Fruit fly (Drosophila melanogaster) whole organism, prepupa: Measurements from ENCODE around the gene CG16717.
A peak's percentile ranks its signal among the peaks of the same experiment; 100 is the strongest.

ENCODE experiments used
- Blimp-1 ChIP-seq: fragments of 200-800 bp; sonication (Bioruptor generic); optimal IDR thresholded peaks from 3 replicates; lab custom pipeline; 2017; ENCODE audit warnings: missing biosample characterization, missing genetic modification characterization, mild to moderate bottlenecking, moderate library complexity, missing genetic modification reagents
- CG11294 ChIP-seq: fragments of 200-800 bp; sonication (Bioruptor generic); IDR thresholded peaks from 2 replicates; pipeline ENCODE4 v1.3.6; 2022; ENCODE audit warnings: missing biosample characterization, missing genetic modification characterization
- CG11762 ChIP-seq: fragments of 200-800 bp; sonication (Bioruptor generic); optimal IDR thresholded peaks from 3 replicates; lab custom pipeline; 2016; ENCODE audit warnings: missing biosample characterization, missing genetic modification characterization; ENCODE audit not compliant: insufficient read depth
- CG11902 ChIP-seq: fragments of 200-800 bp; sonication (Bioruptor generic); optimal IDR thresholded peaks from 3 replicates; lab custom pipeline; 2016; ENCODE audit warnings: missing biosample characterization, missing genetic modification characterization
- CG15336 ChIP-seq: fragments of 200-800 bp; sonication (Bioruptor generic); IDR thresholded peaks from 2 replicates; pipeline ENCODE4 v1.3.6; 2022; ENCODE audit warnings: missing biosample characterization, missing genetic modification characterization
- CG3032 ChIP-seq: fragments of 200-800 bp; optimal IDR thresholded peaks from 2 replicates; lab custom pipeline; 2019; ENCODE audit warnings: missing biosample characterization, mild to moderate bottlenecking, missing genetic modification characterization, moderate library complexity
- CG31627 ChIP-seq: fragments of 200-800 bp; sonication (Bioruptor generic); optimal IDR thresholded peaks from 3 replicates; lab custom pipeline; 2016; ENCODE audit warnings: missing biosample characterization, missing genetic modification characterization
- CG32006 ChIP-seq: fragments of 200-800 bp; sonication (Bioruptor generic); optimal IDR thresholded peaks from 3 replicates; lab custom pipeline; 2017; ENCODE audit warnings: missing biosample characterization, mild to moderate bottlenecking, missing genetic modification characterization
- CG4318 ChIP-seq: fragments of 200-800 bp; sonication (Bioruptor generic); optimal IDR thresholded peaks from 3 replicates; lab custom pipeline; 2017; ENCODE audit warnings: missing biosample characterization, mild to moderate bottlenecking, missing genetic modification characterization
- CG6163 ChIP-seq: fragments of 200-800 bp; sonication (Bioruptor generic); IDR thresholded peaks from 3 replicates; pipeline ENCODE4 v1.3.6; 2022; ENCODE audit warnings: missing biosample characterization, missing genetic modification characterization
- CG6276 ChIP-seq: fragments of 200-800 bp; sonication (Bioruptor generic); optimal IDR thresholded peaks from 2 replicates; lab custom pipeline; 2017; ENCODE audit warnings: missing biosample characterization, mild to moderate bottlenecking, missing genetic modification characterization
- CG6808 ChIP-seq: fragments of 200-800 bp; sonication (Bioruptor generic); optimal IDR thresholded peaks from 3 replicates; lab custom pipeline; 2017; ENCODE audit warnings: missing biosample characterization, missing genetic modification characterization, mild to moderate bottlenecking, moderate library complexity, missing genetic modification reagents
- CG6854 ChIP-seq: fragments of 200-800 bp; sonication (Bioruptor generic); optimal IDR thresholded peaks from 2 replicates; lab custom pipeline; 2017; ENCODE audit warnings: missing biosample characterization, mild to moderate bottlenecking, missing genetic modification characterization
- CG7368 ChIP-seq: fragments of 200-800 bp; sonication (Bioruptor generic); optimal IDR thresholded peaks from 3 replicates; lab custom pipeline; 2016; ENCODE audit warnings: missing biosample characterization, missing genetic modification characterization
- CG8119 ChIP-seq: fragments of 200-800 bp; sonication (Bioruptor generic); IDR thresholded peaks from 3 replicates; pipeline ENCODE4 v1.3.6; 2022; ENCODE audit warnings: missing biosample characterization, missing genetic modification characterization
- CG8319 ChIP-seq: fragments of 200-800 bp; sonication (Bioruptor generic); optimal IDR thresholded peaks from 3 replicates; lab custom pipeline; 2016; ENCODE audit warnings: missing biosample characterization, missing genetic modification characterization
- CG9139 ChIP-seq: fragments of 200-800 bp; sonication (Bioruptor generic); optimal IDR thresholded peaks from 3 replicates; lab custom pipeline; 2017; ENCODE audit warnings: missing biosample characterization, mild to moderate bottlenecking, missing genetic modification characterization
- Eip75B ChIP-seq: fragments of 200-800 bp; sonication (Bioruptor generic); optimal IDR thresholded peaks from 3 replicates; lab custom pipeline; 2016; ENCODE audit warnings: missing biosample characterization, missing genetic modification characterization
- Eip78C ChIP-seq: fragments of 200-800 bp; sonication (Bioruptor generic); peaks from one replicate; lab custom pipeline; 2016; ENCODE audit warnings: missing biosample characterization, missing genetic modification characterization
- Eip93F ChIP-seq: fragments of 200-800 bp; sonication (Bioruptor generic); optimal IDR thresholded peaks from 2 replicates; lab custom pipeline; 2016; ENCODE audit warnings: missing biosample characterization, mild to moderate bottlenecking, missing genetic modification characterization
- Ets21C ChIP-seq: fragments of 200-800 bp; sonication (Bioruptor generic); optimal IDR thresholded peaks from 3 replicates; lab custom pipeline; 2016; ENCODE audit warnings: missing biosample characterization, missing genetic modification characterization
- Ets96B ChIP-seq: fragments of 200-800 bp; optimal IDR thresholded peaks from 2 replicates; lab custom pipeline; 2019; ENCODE audit warnings: missing biosample characterization, mild to moderate bottlenecking, missing genetic modification characterization, moderate library complexity
- Gug ChIP-seq: fragments of 200-800 bp; sonication (Bioruptor generic); IDR thresholded peaks from 2 replicates; pipeline ENCODE4 v1.3.6; 2022; ENCODE audit warnings: missing biosample characterization, missing genetic modification characterization
- Hr38 ChIP-seq: sonication (Bioruptor generic); optimal IDR thresholded peaks from 2 replicates; lab custom pipeline; 2016; ENCODE audit warnings: missing biosample characterization, missing genetic modification characterization
- Hr39 ChIP-seq: fragments of 200-800 bp; sonication (Bioruptor generic); optimal IDR thresholded peaks from 2 replicates; lab custom pipeline; 2016; ENCODE audit warnings: missing biosample characterization, missing genetic modification characterization
- Hr4 ChIP-seq: fragments of 200-800 bp; sonication (Bioruptor generic); optimal IDR thresholded peaks from 3 replicates; lab custom pipeline; 2016; ENCODE audit warnings: missing biosample characterization, missing genetic modification characterization
- Lpt ChIP-seq: fragments of 200-800 bp; sonication (Bioruptor generic); optimal IDR thresholded peaks from 3 replicates; lab custom pipeline; 2016; ENCODE audit warnings: missing biosample characterization, missing genetic modification characterization
- Met ChIP-seq: fragments of 200-800 bp; sonication (Bioruptor generic); optimal IDR thresholded peaks from 3 replicates; lab custom pipeline; 2016; ENCODE audit warnings: missing biosample characterization, missing genetic modification characterization
- Smox ChIP-seq: fragments of 200-800 bp; sonication (Bioruptor generic); optimal IDR thresholded peaks from 3 replicates; lab custom pipeline; 2016; ENCODE audit warnings: missing biosample characterization, missing genetic modification characterization
- Sox102F ChIP-seq: fragments of 200-800 bp; sonication (Bioruptor generic); optimal IDR thresholded peaks from 2 replicates; lab custom pipeline; 2016; ENCODE audit warnings: missing biosample characterization, mild to moderate bottlenecking, missing genetic modification characterization
- Sox14 ChIP-seq: fragments of 200-800 bp; sonication (Bioruptor generic); optimal IDR thresholded peaks from 3 replicates; lab custom pipeline; 2016; ENCODE audit warnings: missing biosample characterization, missing genetic modification characterization
- Sox15 ChIP-seq: fragments of 200-800 bp; sonication (Bioruptor generic); optimal IDR thresholded peaks from 3 replicates; lab custom pipeline; 2016; ENCODE audit warnings: missing biosample characterization, missing genetic modification characterization
- acj6 ChIP-seq: fragments of 200-800 bp; sonication (Bioruptor generic); optimal IDR thresholded peaks from 3 replicates; lab custom pipeline; 2016; ENCODE audit warnings: missing biosample characterization, missing genetic modification characterization
- dac ChIP-seq: fragments of 200-800 bp; sonication (Bioruptor generic); optimal IDR thresholded peaks from 2 replicates; lab custom pipeline; 2017; ENCODE audit warnings: missing biosample characterization, mild to moderate bottlenecking, missing genetic modification characterization
- eg ChIP-seq: fragments of 200-800 bp; sonication (Bioruptor generic); IDR thresholded peaks from 3 replicates; pipeline ENCODE4 v1.3.6; 2022; ENCODE audit warnings: missing biosample characterization, missing genetic modification characterization
- fd85E ChIP-seq: fragments of 200-800 bp; sonication (Bioruptor generic); optimal IDR thresholded peaks from 3 replicates; lab custom pipeline; 2016; ENCODE audit warnings: missing biosample characterization, missing genetic modification characterization
- pdm3 ChIP-seq: fragments of 200-800 bp; sonication (Bioruptor generic); optimal IDR thresholded peaks from 3 replicates; lab custom pipeline; 2016; ENCODE audit warnings: missing biosample characterization, missing genetic modification characterization
- salr ChIP-seq, 2 experiments: fragments of 200-800 bp; sonication (Bioruptor generic); optimal IDR thresholded peaks; 3 replicates each; lab custom pipeline; 2016 to 2018; ENCODE audit warnings: missing biosample characterization in 2 of 2, missing genetic modification characterization in 2 of 2, mild to moderate bottlenecking in 1 of 2
- spab ChIP-seq: fragments of 200-800 bp; sonication (Bioruptor generic); optimal IDR thresholded peaks from 2 replicates; lab custom pipeline; 2017; ENCODE audit warnings: missing biosample characterization, mild to moderate bottlenecking, missing genetic modification characterization, missing genetic modification reagents
- ss ChIP-seq, 2 experiments: fragments of 200-800 bp; sonication (Bioruptor generic); optimal IDR thresholded peaks; 2 replicates in 1 of 2; 3 replicates in 1 of 2; lab custom pipeline; 2017 to 2018; ENCODE audit warnings: mild to moderate bottlenecking in 2 of 2, missing biosample characterization in 2 of 2, missing genetic modification characterization in 2 of 2, moderate library complexity in 1 of 2
- svp ChIP-seq: fragments of 200-800 bp; sonication (Bioruptor generic); peaks from one replicate; lab custom pipeline; 2016; ENCODE audit warnings: missing biosample characterization, missing genetic modification characterization
- vri ChIP-seq: fragments of 200-800 bp; sonication (Bioruptor generic); optimal IDR thresholded peaks from 3 replicates; lab custom pipeline; 2016; ENCODE audit warnings: missing biosample characterization, mild to moderate bottlenecking, missing genetic modification characterization

CG16717 gene

DNA sequence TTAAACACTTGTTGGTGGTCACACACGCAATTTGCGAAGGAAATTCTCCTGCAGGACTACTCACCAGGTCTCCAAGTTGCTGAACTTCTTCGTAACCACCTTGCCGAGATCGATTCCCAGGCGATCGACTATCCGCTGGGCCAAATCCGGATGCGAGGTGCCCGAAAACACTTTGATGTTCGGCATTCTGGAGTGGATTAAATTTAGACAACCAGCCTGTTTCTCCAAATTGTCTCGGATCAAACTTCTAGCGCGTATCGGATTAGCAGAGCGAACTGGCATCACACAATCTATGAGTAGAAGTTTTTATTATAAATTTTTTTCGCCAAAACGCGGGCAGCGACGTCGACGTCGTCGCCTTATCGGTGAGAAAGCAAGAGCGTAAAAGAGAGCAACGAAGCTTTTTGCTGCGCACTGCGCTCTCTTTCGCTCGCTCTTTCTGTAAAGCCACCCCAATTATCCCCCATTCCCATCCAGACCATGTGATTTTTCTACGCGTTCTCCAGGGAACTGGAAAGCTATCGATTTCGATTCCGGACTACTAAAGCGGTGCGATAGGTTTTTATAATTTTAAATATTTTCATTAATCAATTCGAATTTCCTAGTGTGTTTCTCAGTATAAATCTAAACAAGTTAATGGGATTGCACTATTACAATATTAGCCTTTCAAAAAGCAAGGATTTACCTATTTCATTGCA, 15.3 kb downstream of the CG16717 start:
- no peak for TF ChIP-seq CG11762 (GFP tag; lab: Kevin White, UChicago)
- TF ChIP-seq acj6 (GFP tag; lab: Kevin White, UChicago) = no peak
- peak; percentile 65 for TF ChIP-seq svp (GFP tag; lab: Kevin White, UChicago)
- no peak for TF ChIP-seq CG9139 (GFP tag; lab: Kevin White, UChicago)
- TF ChIP-seq salr (GFP tag; optimal IDR thresholded peaks at IDR 0.05; lab: Kevin White, UChicago) = no peak
- no peak for TF ChIP-seq Ets96B (tag; lab: Kevin White, UChicago)
- peak; percentile 42; the same call in 1 of the 2 replicates for TF ChIP-seq CG15336
- no peak for TF ChIP-seq CG11902 (GFP tag; lab: Kevin White, UChicago)
- TF ChIP-seq CG6163 (GFP tag; lab: Robert Waterston, UW) = 0 out of 3 replicates have a peak, but pooled peaks have one; percentile 45
- peak; percentile 0 for TF ChIP-seq Eip78C
- TF ChIP-seq CG4318 (GFP tag; lab: Kevin White, UChicago) = no peak
- TF ChIP-seq CG6854 = peak; percentile 32
- TF ChIP-seq CG31627 = no peak
- TF ChIP-seq Hr4 (GFP tag; lab: Kevin White, UChicago) = no peak
- TF ChIP-seq Blimp-1 (GFP tag; lab: Kevin White, UChicago) = no peak
- TF ChIP-seq, all 60 proteins: peak for 5

DNA sequence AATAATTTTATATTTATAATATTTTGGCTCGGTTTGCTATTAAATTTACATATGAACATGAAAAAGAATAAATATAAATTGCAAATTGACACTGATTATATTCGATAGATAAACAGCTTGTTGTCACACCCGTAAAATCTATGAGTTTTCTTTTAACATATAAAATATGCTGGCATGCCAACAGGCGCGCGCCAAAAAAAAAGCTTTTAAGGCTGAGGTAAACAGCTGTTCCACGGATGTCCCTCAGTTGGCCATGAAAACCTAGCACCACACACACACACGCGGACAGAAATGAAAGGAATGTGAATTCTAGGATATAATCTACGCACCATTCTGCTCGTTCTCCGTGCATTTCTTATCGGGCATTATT, 15.9 kb downstream of the CG16717 start:
- no peak for TF ChIP-seq CG6276
- TF ChIP-seq Lpt (GFP tag; lab: Kevin White, UChicago) = no peak
- no peak for TF ChIP-seq Gug (GFP tag; lab: Robert Waterston, UW)
- TF ChIP-seq CG32006 = no peak
- no peak for TF ChIP-seq Hr39 (GFP tag; lab: Kevin White, UChicago)
- TF ChIP-seq dac (GFP tag; lab: Kevin White, UChicago) = no peak

dm6 chr3L:9695242-9695641, 16.2 kb downstream of the CG16717 start:
- TF ChIP-seq Eip93F (GFP tag; lab: Kevin White, UChicago) = no peak
- TF ChIP-seq CG8319 (GFP tag; lab: Kevin White, UChicago) = no peak
- TF ChIP-seq eg (GFP tag; lab: Robert Waterston, UW) = peak; percentile 7; the same call in 1 of the 3 replicates
- no peak for TF ChIP-seq acj6 (GFP tag; lab: Kevin White, UChicago)
- peak; percentile 21 for TF ChIP-seq CG6854
- TF ChIP-seq pdm3 (GFP tag; lab: Kevin White, UChicago) = no peak
- no peak for TF ChIP-seq CG11294 (GFP tag; lab: Robert Waterston, UW)
- TF ChIP-seq CG6808 (GFP tag; lab: Kevin White, UChicago) = peak; percentile 29
- no peak for TF ChIP-seq CG11902 (GFP tag; lab: Kevin White, UChicago)
- TF ChIP-seq Hr4 (GFP tag; lab: Kevin White, UChicago) = no peak
- TF ChIP-seq Eip78C = no peak
- no peak for TF ChIP-seq Sox102F (GFP tag; lab: Kevin White, UChicago)
- TF ChIP-seq salr (GFP tag; optimal IDR thresholded peaks at IDR 0.05; lab: Kevin White, UChicago) = no peak
- TF ChIP-seq CG4318 (GFP tag; lab: Kevin White, UChicago) = no peak
- TF ChIP-seq svp (GFP tag; lab: Kevin White, UChicago) = no peak
- no peak for TF ChIP-seq Hr38 (GFP tag; lab: Kevin White, UChicago)

dm6 chr3L:9695647-9696046, 16.6 kb downstream of the CG16717 start:
- TF ChIP-seq Gug (GFP tag; lab: Robert Waterston, UW) (0 out of 2 replicates have a peak, but pooled peaks have one; percentile 23), CG6163 (GFP tag; lab: Robert Waterston, UW) (0 out of 3 replicates have a peak, but pooled peaks have one; percentile 32), Eip75B (peak; percentile 21), Smox (GFP tag; lab: Kevin White, UChicago) (peak; percentile 18), CG4318 (GFP tag; lab: Kevin White, UChicago) (peak; percentile 30), Eip78C (peak; percentile 77), CG6854 (no peak), eg (GFP tag; lab: Robert Waterston, UW) (peak; percentile 28; the same call in 1 of the 3 replicates), CG31627 (no peak), svp (GFP tag; lab: Kevin White, UChicago) (peak; percentile 75), CG8119 (GFP tag; lab: Robert Waterston, UW) (peak; percentile 45; the same call in 1 of the 3 replicates), Sox14 (GFP tag; lab: Kevin White, UChicago) (peak; percentile 16), Blimp-1 (GFP tag; lab: Kevin White, UChicago) (no peak), Hr4 (GFP tag; lab: Kevin White, UChicago) (peak; percentile 71), Met (GFP tag; lab: Kevin White, UChicago) (peak; percentile 54), CG7368 (GFP tag; lab: Kevin White, UChicago) (no peak), Sox15 (GFP tag; lab: Kevin White, UChicago) (no peak), fd85E (GFP tag; lab: Kevin White, UChicago) (no peak), CG8319 (GFP tag; lab: Kevin White, UChicago) (peak; percentile 18), CG6276 (peak; percentile 22), ss (GFP tag; optimal IDR thresholded peaks at IDR 0.05; lab: Kevin White, UChicago) (no peak), vri (GFP tag; lab: Kevin White, UChicago) (no peak), CG3032 (tag; lab: Kevin White, UChicago) (peak; percentile 41), Ets21C (GFP tag; lab: Kevin White, UChicago) (no peak), spab (peak; percentile 20)
